Fruit fly (Drosophila melanogaster): ENCODE measurements around the gene Epg5.

DNA sequence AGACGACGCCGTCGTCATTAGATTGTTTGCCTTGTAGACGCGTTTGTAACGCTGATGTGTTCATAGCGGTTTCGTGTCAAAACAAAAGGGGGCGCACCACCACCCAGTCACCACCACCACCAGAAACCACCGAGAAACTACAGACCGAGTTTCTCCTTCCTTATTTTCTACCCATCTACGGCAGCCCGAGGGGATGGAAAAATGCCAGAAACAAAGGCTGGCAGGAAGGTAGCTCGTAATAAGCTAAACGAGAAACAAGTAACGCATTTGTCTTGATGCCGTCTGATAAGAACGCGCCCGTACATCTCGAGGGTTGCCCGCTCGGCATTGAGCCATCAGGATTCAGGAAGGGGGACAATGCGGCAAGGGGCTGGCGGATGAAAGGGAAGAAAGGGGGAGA, 51.2 kb downstream of the Epg5 start:
- TF ChIP-seq fru (GFP tag; optimal IDR thresholded peaks at IDR 0.05) (no peak), OdsH (GFP tag; optimal IDR thresholded peaks at IDR 0.05) (no peak), usp (GFP tag; optimal IDR thresholded peaks at IDR 0.05) (no peak), br (GFP tag; optimal IDR thresholded peaks at IDR 0.05) (no peak), CG32264 (GFP tag; optimal IDR thresholded peaks at IDR 0.05) (no peak), Myc (optimal IDR thresholded peaks at IDR 0.05) (no peak), HLH106 (tag; optimal IDR thresholded peaks at IDR 0.05) (no peak), pan (optimal IDR thresholded peaks at IDR 0.05) (no peak), Jra (GFP tag; optimal IDR thresholded peaks at IDR 0.05) (no peak), CG9705 (GFP tag; optimal IDR thresholded peaks at IDR 0.05) (no peak), psq (GFP tag; optimal IDR thresholded peaks at IDR 0.05) (no peak), woc (GFP tag; optimal IDR thresholded peaks at IDR 0.05) (no peak)

Measured in whole organism, wandering third instar larva.